Fruit fly (Drosophila melanogaster) whole organism, embryonic: ENCODE results near the gene CG33939.

ENCODE experiments used
- Abd-B ChIP-seq: fragments of 200-800 bp; sonication (Bioruptor generic); optimal IDR thresholded peaks from 2 replicates; lab custom pipeline; 2018; ENCODE audit warnings: missing biosample characterization, mild to moderate bottlenecking, missing genetic modification characterization, moderate library complexity
- Asciz ChIP-seq: fragments of 200-800 bp; sonication (Bioruptor generic); optimal IDR thresholded peaks from 2 replicates; lab custom pipeline; 2017; ENCODE audit warnings: missing biosample characterization, mild to moderate bottlenecking, missing genetic modification characterization, missing genetic modification reagents
- CG11504 ChIP-seq: fragments of 200-800 bp; sonication (Bioruptor generic); optimal IDR thresholded peaks from 3 replicates; lab custom pipeline; 2019; ENCODE audit warnings: missing biosample characterization, mild to moderate bottlenecking, missing genetic modification characterization, moderate library complexity
- CG12104 ChIP-seq: fragments of 200-800 bp; sonication (Bioruptor generic); optimal IDR thresholded peaks from 3 replicates; lab custom pipeline; 2016; ENCODE audit warnings: missing biosample characterization, missing genetic modification characterization
- CG17612 ChIP-seq: fragments of 200-800 bp; sonication (Bioruptor generic); IDR thresholded peaks from 2 replicates; pipeline ENCODE4 v1.3.6; 2022; ENCODE audit warnings: missing biosample characterization, missing genetic modification characterization
- CG2120 ChIP-seq: fragments of 200-800 bp; sonication (Bioruptor generic); optimal IDR thresholded peaks from 3 replicates; lab custom pipeline; 2016; ENCODE audit warnings: missing biosample characterization, missing genetic modification characterization
- CG2199 ChIP-seq: fragments of 200-800 bp; sonication (Bioruptor generic); IDR thresholded peaks from 3 replicates; pipeline ENCODE4 v1.3.6; 2022; ENCODE audit warnings: missing biosample characterization, missing genetic modification characterization
- CG31441 ChIP-seq: fragments of 200-800 bp; sonication (Bioruptor generic); IDR thresholded peaks from 2 replicates; pipeline ENCODE4 v1.3.6; 2022; ENCODE audit warnings: missing biosample characterization, missing genetic modification characterization
- CG32772 ChIP-seq: fragments of 200-800 bp; sonication (Bioruptor generic); IDR thresholded peaks from 2 replicates; pipeline ENCODE4 v1.3.6; 2022; ENCODE audit warnings: missing biosample characterization, missing genetic modification characterization
- CG3281 ChIP-seq: fragments of 200-800 bp; sonication (Bioruptor generic); optimal IDR thresholded peaks from 3 replicates; lab custom pipeline; 2017; ENCODE audit warnings: missing biosample characterization, mild to moderate bottlenecking, missing genetic modification characterization
- CG6654 ChIP-seq: fragments of 200-800 bp; sonication (Bioruptor generic); optimal IDR thresholded peaks from 2 replicates; lab custom pipeline; 2017; ENCODE audit warnings: missing biosample characterization, mild to moderate bottlenecking, missing genetic modification characterization
- CG7928 ChIP-seq: fragments of 200-800 bp; sonication (Bioruptor generic); optimal IDR thresholded peaks from 2 replicates; lab custom pipeline; 2017; ENCODE audit warnings: missing biosample characterization, mild to moderate bottlenecking, missing genetic modification characterization
- CG8478 ChIP-seq: fragments of >200 bp; optimal IDR thresholded peaks from 2 replicates; lab custom pipeline; 2018
- CG9437 ChIP-seq: fragments of 200-800 bp; sonication (Bioruptor generic); optimal IDR thresholded peaks from 2 replicates; lab custom pipeline; 2018; ENCODE audit warnings: missing biosample characterization, mild to moderate bottlenecking, missing genetic modification characterization
- Camta ChIP-seq: fragments of 200-800 bp; sonication (Bioruptor generic); optimal IDR thresholded peaks from 2 replicates; lab custom pipeline; 2016; ENCODE audit warnings: missing biosample characterization, missing genetic modification characterization
- CoRest ChIP-seq: fragments of 200-800 bp; sonication (Bioruptor generic); optimal IDR thresholded peaks from 3 replicates; lab custom pipeline; 2018; ENCODE audit warnings: missing biosample characterization, mild to moderate bottlenecking, missing genetic modification characterization, moderate library complexity
- Dll ChIP-seq: fragments of 200-800 bp; sonication (Bioruptor generic); IDR thresholded peaks from 4 replicates; pipeline ENCODE4 v1.3.6; 2022; ENCODE audit warnings: missing biosample characterization, missing genetic modification characterization; ENCODE audit not compliant: partially characterized antibody
- ERR ChIP-seq: fragments of 200-800 bp; sonication (Bioruptor generic); optimal IDR thresholded peaks from 2 replicates; lab custom pipeline; 2016; ENCODE audit warnings: missing biosample characterization, missing genetic modification characterization
- Ets65A ChIP-seq: fragments of 200-800 bp; sonication (Bioruptor generic); peaks from one replicate; lab custom pipeline; 2016; ENCODE audit warnings: missing biosample characterization, missing genetic modification characterization
- HLH54F ChIP-seq: fragments of 200-800 bp; sonication (Bioruptor generic); optimal IDR thresholded peaks from 3 replicates; lab custom pipeline; 2016; ENCODE audit warnings: missing biosample characterization, missing genetic modification characterization
- Mad ChIP-seq: fragments of 200-800 bp; sonication (Bioruptor generic); optimal IDR thresholded peaks from 2 replicates; lab custom pipeline; 2016; ENCODE audit warnings: missing biosample characterization, missing genetic modification characterization
- Pdp1 ChIP-seq, 2 experiments: fragments of 200-800 bp; sonication (Bioruptor generic); optimal IDR thresholded peaks; 3 replicates each; lab custom pipeline; 2016; ENCODE audit warnings: missing biosample characterization in 2 of 2, missing genetic modification characterization in 2 of 2, mild to moderate bottlenecking in 1 of 2, moderate library complexity in 1 of 2
- Rfx ChIP-seq: fragments of 200-800 bp; sonication (Bioruptor generic); IDR thresholded peaks from 2 replicates; pipeline ENCODE4 v1.3.6; 2022; ENCODE audit warnings: missing biosample characterization, missing genetic modification characterization
- Sox100B ChIP-seq: fragments of 200-800 bp; sonication (Bioruptor generic); optimal IDR thresholded peaks from 3 replicates; lab custom pipeline; 2018; ENCODE audit warnings: missing biosample characterization, mild to moderate bottlenecking, missing genetic modification characterization
- Sox102F ChIP-seq: fragments of 200-800 bp; sonication (Bioruptor generic); optimal IDR thresholded peaks from 2 replicates; lab custom pipeline; 2018; ENCODE audit warnings: missing biosample characterization, mild to moderate bottlenecking, missing genetic modification characterization, moderate library complexity
- bab2 ChIP-seq: fragments of 200-800 bp; sonication (Bioruptor generic); optimal IDR thresholded peaks from 2 replicates; lab custom pipeline; 2016; ENCODE audit warnings: missing biosample characterization, missing genetic modification characterization
- bowl ChIP-seq: fragments of 200-800 bp; sonication (Bioruptor generic); IDR thresholded peaks from 2 replicates; pipeline ENCODE4 v1.3.6; 2022; ENCODE audit warnings: missing biosample characterization, missing genetic modification characterization
- dan ChIP-seq: fragments of 200-800 bp; sonication (Bioruptor generic); IDR thresholded peaks from 2 replicates; pipeline ENCODE4 v1.3.6; 2022; ENCODE audit warnings: missing biosample characterization, missing genetic modification characterization
- dm ChIP-seq: fragments of 200-800 bp; sonication (Bioruptor generic); optimal IDR thresholded peaks from 3 replicates; lab custom pipeline; 2016; ENCODE audit warnings: missing biosample characterization, missing genetic modification characterization
- dmrt11E ChIP-seq: fragments of 200-800 bp; sonication (Bioruptor generic); optimal IDR thresholded peaks from 3 replicates; lab custom pipeline; 2018; ENCODE audit warnings: missing biosample characterization, mild to moderate bottlenecking, missing genetic modification characterization, moderate library complexity
- en ChIP-seq: fragments of 200-800 bp; sonication (Bioruptor generic); optimal IDR thresholded peaks from 2 replicates; lab custom pipeline; 2016; ENCODE audit warnings: missing biosample characterization, missing genetic modification characterization
- ewg ChIP-seq: fragments of 200-800 bp; sonication (Bioruptor generic); optimal IDR thresholded peaks from 3 replicates; lab custom pipeline; 2017; ENCODE audit warnings: mild to moderate bottlenecking, missing biosample characterization, missing genetic modification reagents, missing genetic modification characterization
- exex ChIP-seq: fragments of 200-800 bp; sonication (Bioruptor generic); optimal IDR thresholded peaks from 4 replicates; lab custom pipeline; 2018; ENCODE audit warnings: missing biosample characterization, mild to moderate bottlenecking, missing genetic modification characterization, moderate library complexity
- gcm ChIP-seq: fragments of 200-800 bp; sonication (Bioruptor generic); optimal IDR thresholded peaks from 2 replicates; lab custom pipeline; 2019; ENCODE audit warnings: missing biosample characterization, mild to moderate bottlenecking, missing genetic modification characterization, moderate library complexity
- gem ChIP-seq: fragments of 200-800 bp; sonication (Bioruptor generic); optimal IDR thresholded peaks from 2 replicates; lab custom pipeline; 2019; ENCODE audit warnings: missing biosample characterization, mild to moderate bottlenecking, missing genetic modification characterization, moderate library complexity
- grau ChIP-seq: fragments of 200-800 bp; optimal IDR thresholded peaks from 3 replicates; lab custom pipeline; 2019; ENCODE audit warnings: missing biosample characterization, mild to moderate bottlenecking, missing genetic modification characterization, moderate library complexity
- jigr1 ChIP-seq: fragments of 200-800 bp; sonication (Bioruptor generic); IDR thresholded peaks from 3 replicates; pipeline ENCODE4 v1.3.6; 2022; ENCODE audit warnings: missing biosample characterization, missing genetic modification characterization
- kay ChIP-seq: fragments of 200-800 bp; sonication (Bioruptor generic); optimal IDR thresholded peaks from 2 replicates; lab custom pipeline; 2016; ENCODE audit warnings: missing biosample characterization, missing genetic modification characterization
- lilli ChIP-seq: fragments of 200-800 bp; sonication (Bioruptor generic); optimal IDR thresholded peaks from 3 replicates; lab custom pipeline; 2016; ENCODE audit warnings: missing biosample characterization, missing genetic modification characterization
- luna ChIP-seq: fragments of 200-800 bp; sonication (Bioruptor generic); optimal IDR thresholded peaks from 2 replicates; lab custom pipeline; 2016; ENCODE audit warnings: missing biosample characterization, missing genetic modification characterization
- mirr ChIP-seq: fragments of 200-800 bp; sonication (Bioruptor generic); optimal IDR thresholded peaks from 3 replicates; lab custom pipeline; 2018; ENCODE audit warnings: missing biosample characterization, mild to moderate bottlenecking, missing genetic modification characterization
- oc ChIP-seq: fragments of 200-800 bp; sonication (Bioruptor generic); optimal IDR thresholded peaks from 2 replicates; lab custom pipeline; 2018; ENCODE audit warnings: missing biosample characterization, mild to moderate bottlenecking, missing genetic modification characterization, moderate library complexity
- pum ChIP-seq: fragments of 200-800 bp; sonication (Bioruptor generic); optimal IDR thresholded peaks from 2 replicates; lab custom pipeline; 2016; ENCODE audit warnings: missing biosample characterization, missing genetic modification characterization
- rib ChIP-seq: fragments of 200-800 bp; sonication (Bioruptor generic); IDR thresholded peaks from 2 replicates; pipeline ENCODE4 v1.3.6; 2022; ENCODE audit warnings: missing biosample characterization, missing genetic modification characterization
- ro ChIP-seq: fragments of 200-800 bp; sonication (Bioruptor generic); IDR thresholded peaks from 2 replicates; pipeline ENCODE4 v1.3.6; 2022; ENCODE audit warnings: missing biosample characterization, missing genetic modification characterization
- sd ChIP-seq: fragments of 200-800 bp; sonication (Bioruptor generic); optimal IDR thresholded peaks from 3 replicates; lab custom pipeline; 2018; ENCODE audit warnings: missing biosample characterization, mild to moderate bottlenecking, missing genetic modification characterization, moderate library complexity
- sens ChIP-seq: fragments of 200-800 bp; sonication (Bioruptor generic); peaks from one replicate; lab custom pipeline; 2016; ENCODE audit warnings: missing biosample characterization, missing genetic modification characterization
- sna ChIP-seq: fragments of 200-800 bp; sonication (Bioruptor generic); IDR thresholded peaks from 2 replicates; pipeline ENCODE4 v1.3.6; 2022; ENCODE audit warnings: missing biosample characterization, missing genetic modification characterization; ENCODE audit not compliant: partially characterized antibody
- tgo ChIP-seq: fragments of 200-800 bp; sonication (Bioruptor generic); IDR thresholded peaks from 3 replicates; pipeline ENCODE4 v1.3.6; 2022; ENCODE audit warnings: missing biosample characterization, missing genetic modification characterization
- toy ChIP-seq: fragments of 200-800 bp; sonication (Bioruptor generic); IDR thresholded peaks from 2 replicates; pipeline ENCODE4 v1.3.6; 2022; ENCODE audit warnings: missing biosample characterization, missing genetic modification characterization
- unpg ChIP-seq: fragments of 200-800 bp; sonication (Bioruptor generic); optimal IDR thresholded peaks from 3 replicates; lab custom pipeline; 2018; ENCODE audit warnings: missing biosample characterization, mild to moderate bottlenecking, missing genetic modification characterization, moderate library complexity
- vvl ChIP-seq: fragments of 200-800 bp; sonication (Bioruptor generic); IDR thresholded peaks from 2 replicates; pipeline ENCODE4 v1.3.6; 2022; ENCODE audit warnings: missing biosample characterization, missing genetic modification characterization

The CG33939 gene

dm6 chrX:19165144-19166011 lies 9.3 kb downstream of the CG33939 start (continued):
- TF ChIP-seq gem (tag; lab: Kevin White, UChicago) (peak; percentile 37), pum (GFP tag; lab: Kevin White, UChicago) (no peak), CG11504 (peak; percentile 49), toy (GFP tag; lab: Robert Waterston, UW) (no peak), ERR (GFP tag; lab: Kevin White, UChicago) (no peak), gcm (no peak), mirr (GFP tag; lab: Kevin White, UChicago) (peak; percentile 14), exex (tag; lab: Kevin White, UChicago) (peak; percentile 78), bowl (GFP tag; lab: Robert Waterston, UW) (no peak), CG6654 (GFP tag; lab: Kevin White, UChicago) (no peak), CG17612 (no peak), CG12104 (GFP tag; lab: Kevin White, UChicago) (no peak), Asciz (GFP tag; lab: Kevin White, UChicago) (peak; percentile 0), Abd-B (GFP tag; lab: Kevin White, UChicago) (no peak), CG32772 (no peak), CG3281 (GFP tag; lab: Kevin White, UChicago) (peak; percentile 17), CG7928 (GFP tag; lab: Kevin White, UChicago) (no peak), lilli (GFP tag; lab: Kevin White, UChicago) (peak; percentile 17), CoRest (peak; percentile 19), CG2120 (GFP tag; lab: Kevin White, UChicago) (peak; percentile 47), tgo (GFP tag; lab: Robert Waterston, UW) (peak; percentile 31; the same call in 1 of the 3 replicates), sna (no peak), Sox102F (peak; percentile 32), dan (no peak), ewg (GFP tag; lab: Kevin White, UChicago) (no peak), CG9437 (GFP tag; lab: Kevin White, UChicago) (peak; percentile 42), kay (no peak), dm (GFP tag; lab: Kevin White, UChicago) (no peak), CG2199 (no peak), dmrt11E (no peak), Pdp1 (GFP tag; optimal IDR thresholded peaks at IDR 0.05; lab: Kevin White, UChicago) (peak in 1 of 2 experiments; percentile 84), en (GFP tag; lab: Kevin White, UChicago) (no peak), Dll (no peak), ro (no peak), luna (GFP tag; lab: Kevin White, UChicago) (no peak), CG8478 (lab: Kevin White, UChicago) (no peak), Mad (GFP tag; lab: Kevin White, UChicago) (no peak)

- TF ChIP-seq sens (GFP tag; lab: Kevin White, UChicago): peak; percentile 75
- TF ChIP-seq grau (tag; lab: Kevin White, UChicago): peak; percentile 5
- TF ChIP-seq bab2 (GFP tag; lab: Kevin White, UChicago): peak; percentile 32
- TF ChIP-seq Rfx (GFP tag; lab: Robert Waterston, UW): no peak
- no peak for TF ChIP-seq rib (GFP tag; lab: Robert Waterston, UW)
- no peak for TF ChIP-seq vvl (GFP tag; lab: Robert Waterston, UW)
- TF ChIP-seq CoRest: peak; percentile 38
- TF ChIP-seq unpg: peak; percentile 23
- peak; percentile 34 for TF ChIP-seq Camta (GFP tag; lab: Kevin White, UChicago)
- TF ChIP-seq Ets65A (GFP tag; lab: Kevin White, UChicago): peak; percentile 86
- peak; percentile 20 for TF ChIP-seq Sox100B (GFP tag; lab: Kevin White, UChicago)
- peak; percentile 60 for TF ChIP-seq CG11504
- no peak for TF ChIP-seq sd (tag; lab: Kevin White, UChicago)
- no peak for TF ChIP-seq oc (tag; lab: Kevin White, UChicago)
- TF ChIP-seq HLH54F (GFP tag; lab: Kevin White, UChicago): peak; percentile 10
- 0 out of 2 replicates have a peak, but pooled peaks have one; percentile 21 for TF ChIP-seq CG31441 (GFP tag; lab: Robert Waterston, UW)
- TF ChIP-seq jigr1 (GFP tag; lab: Robert Waterston, UW): no peak
Measured at dm6 chrX:19164726-19165125, 10.0 kb downstream of the CG33939 start.
